Worm (Caenorhabditis elegans) whole organism, late embryonic: Measurements from ENCODE around the gene srw-62.

ENCODE experiments used
- F13H6.1 ChIP-seq: sonication (generic microtip); optimal IDR thresholded peaks from 2 replicates; lab custom pipeline; 2016; ENCODE audit warnings: missing genetic modification characterization, missing compliant biosample characterization
- K02D7.2 ChIP-seq: sonication (generic microtip); optimal IDR thresholded peaks from 2 replicates; lab custom pipeline; 2017; ENCODE audit warnings: mild to moderate bottlenecking, missing genetic modification characterization, missing compliant biosample characterization
- Y22D7AL.16 ChIP-seq: sonication (generic microtip); optimal IDR thresholded peaks from 2 replicates; lab custom pipeline; 2016; ENCODE audit warnings: missing genetic modification characterization, missing compliant biosample characterization
- ahr-1 ChIP-seq: sonication (generic microtip); optimal IDR thresholded peaks from 2 replicates; lab custom pipeline; 2016; ENCODE audit warnings: missing genetic modification characterization, missing compliant biosample characterization
- ceh-14 ChIP-seq: sonication (generic microtip); optimal IDR thresholded peaks from 2 replicates; lab custom pipeline; 2016; ENCODE audit warnings: missing genotype, missing genetic modification characterization, missing compliant biosample characterization
- ceh-18 ChIP-seq: sonication (generic microtip); optimal IDR thresholded peaks from 2 replicates; lab custom pipeline; 2016; ENCODE audit warnings: missing genetic modification characterization, missing compliant biosample characterization
- ceh-19 ChIP-seq: fragments of 200-800 bp; sonication (Bioruptor generic); optimal IDR thresholded peaks from 2 replicates; lab custom pipeline; 2018; ENCODE audit warnings: mild to moderate bottlenecking, missing genetic modification characterization, missing compliant biosample characterization
- ceh-2 ChIP-seq: sonication (generic microtip); optimal IDR thresholded peaks from 2 replicates; lab custom pipeline; 2016; ENCODE audit warnings: missing genotype, missing genetic modification characterization, missing compliant biosample characterization
- ceh-30 ChIP-seq: fragments of 150-350 bp; optimal IDR thresholded peaks from 2 replicates; lab custom pipeline; 2014; ENCODE audit warnings: missing biosample characterization, missing genetic modification characterization
- ceh-31 ChIP-seq: sonication (generic microtip); optimal IDR thresholded peaks from 2 replicates; lab custom pipeline; 2016; ENCODE audit warnings: missing genetic modification characterization, missing compliant biosample characterization
- ceh-48 ChIP-seq: sonication (generic microtip); optimal IDR thresholded peaks from 2 replicates; lab custom pipeline; 2016; ENCODE audit warnings: missing genetic modification characterization, inconsistent platforms, missing compliant biosample characterization
- ceh-9 ChIP-seq: sonication (generic microtip); optimal IDR thresholded peaks from 2 replicates; lab custom pipeline; 2016; ENCODE audit warnings: mild to moderate bottlenecking, missing genetic modification characterization, inconsistent platforms, missing compliant biosample characterization
- elt-2 ChIP-seq: sonication (generic microtip); optimal IDR thresholded peaks from 2 replicates; lab custom pipeline; 2016; ENCODE audit warnings: missing genetic modification reagents, missing genetic modification characterization, missing compliant biosample characterization
- elt-4 ChIP-seq: sonication (generic microtip); optimal IDR thresholded peaks from 2 replicates; lab custom pipeline; 2016; ENCODE audit warnings: missing genetic modification characterization, missing compliant biosample characterization
- fkh-6 ChIP-seq: sonication (generic microtip); optimal IDR thresholded peaks from 2 replicates; lab custom pipeline; 2016; ENCODE audit warnings: missing genetic modification characterization, missing compliant biosample characterization
- gmeb-2 ChIP-seq: sonication (generic microtip); optimal IDR thresholded peaks from 2 replicates; lab custom pipeline; 2016; ENCODE audit warnings: missing genetic modification characterization, inconsistent platforms, missing compliant biosample characterization
- hlh-15 ChIP-seq: sonication (generic microtip); optimal IDR thresholded peaks from 2 replicates; lab custom pipeline; 2016; ENCODE audit warnings: missing genetic modification characterization, missing compliant biosample characterization
- hlh-6 ChIP-seq: sonication (generic microtip); optimal IDR thresholded peaks from 2 replicates; lab custom pipeline; 2016; ENCODE audit warnings: missing genotype, missing genetic modification characterization, missing compliant biosample characterization
- madf-2 ChIP-seq: sonication (generic microtip); optimal IDR thresholded peaks from 2 replicates; lab custom pipeline; 2017; ENCODE audit warnings: missing genetic modification characterization, missing compliant biosample characterization
- nfya-1 ChIP-seq: sonication (generic microtip); optimal IDR thresholded peaks from 2 replicates; lab custom pipeline; 2017; ENCODE audit warnings: missing genetic modification characterization, mild to moderate bottlenecking, missing compliant biosample characterization, antibody characterized with exemption, moderate library complexity
- nhr-11 ChIP-seq: fragments of 150-350 bp; optimal IDR thresholded peaks from 2 replicates; lab custom pipeline; 2014; ENCODE audit warnings: missing biosample characterization, missing genetic modification characterization
- nhr-232 ChIP-seq: sonication (generic microtip); optimal IDR thresholded peaks from 2 replicates; lab custom pipeline; 2016; ENCODE audit warnings: missing genetic modification characterization, missing compliant biosample characterization
- odd-2 ChIP-seq: sonication (generic microtip); optimal IDR thresholded peaks from 2 replicates; lab custom pipeline; 2017; ENCODE audit warnings: antibody characterized with exemption, mild to moderate bottlenecking, missing genetic modification characterization, missing compliant biosample characterization
- pax-1 ChIP-seq: fragments of 150-350 bp; optimal IDR thresholded peaks from 2 replicates; lab custom pipeline; 2014; ENCODE audit warnings: missing biosample characterization, missing genetic modification characterization
- pha-2 ChIP-seq: sonication (generic microtip); optimal IDR thresholded peaks from 2 replicates; lab custom pipeline; 2017; ENCODE audit warnings: mild to moderate bottlenecking, missing genetic modification characterization, missing compliant biosample characterization
- pqm-1 ChIP-seq: sonication (generic microtip); optimal IDR thresholded peaks from 2 replicates; lab custom pipeline; 2016; ENCODE audit warnings: missing genetic modification characterization, missing compliant biosample characterization
- ref-2 ChIP-seq: sonication (generic microtip); optimal IDR thresholded peaks from 2 replicates; lab custom pipeline; 2016; ENCODE audit warnings: missing genetic modification characterization, missing compliant biosample characterization
- sdc-2 ChIP-seq: sonication (generic microtip); optimal IDR thresholded peaks from 2 replicates; lab custom pipeline; 2016; ENCODE audit warnings: missing genotype, missing genetic modification characterization, missing compliant biosample characterization
- sox-2 ChIP-seq: fragments of 200-800 bp; sonication (Bioruptor generic); IDR thresholded peaks from 2 replicates; pipeline ENCODE4 v1.3.6; 2022; ENCODE audit warnings: missing genetic modification reagents, missing genetic modification characterization, missing compliant biosample characterization
- syd-9 ChIP-seq: sonication (generic microtip); optimal IDR thresholded peaks from 2 replicates; lab custom pipeline; 2016; ENCODE audit warnings: mild to moderate bottlenecking, missing genetic modification characterization, moderate library complexity, missing compliant biosample characterization
- tbx-2 ChIP-seq: sonication (generic microtip); optimal IDR thresholded peaks from 2 replicates; lab custom pipeline; 2016; ENCODE audit warnings: missing genetic modification characterization, missing compliant biosample characterization
- tbx-7 ChIP-seq: sonication (generic microtip); optimal IDR thresholded peaks from 2 replicates; lab custom pipeline; 2016; ENCODE audit warnings: missing genotype, missing genetic modification characterization, missing compliant biosample characterization
- ttx-3 ChIP-seq: sonication (generic microtip); optimal IDR thresholded peaks from 2 replicates; lab custom pipeline; 2016; ENCODE audit warnings: missing genetic modification reagents, missing genetic modification characterization, missing compliant biosample characterization
- unc-3 ChIP-seq, 2 experiments: fragments of 200-800 bp in 1 of 2; sonication (Bioruptor generic) in 1 of 2; sonication (generic microtip) in 1 of 2; conservative IDR thresholded peaks in 1 of 2; optimal IDR thresholded peaks in 1 of 2; 2 replicates each; pipeline versions ENCODE4 v1.3.6 to Lab custom; 2016 to 2022; ENCODE audit warnings: missing compliant biosample characterization in 2 of 2, missing genetic modification characterization in 2 of 2, missing genetic modification reagents in 1 of 2
- unc-42 ChIP-seq: sonication (generic microtip); optimal IDR thresholded peaks from 2 replicates; lab custom pipeline; 2016; ENCODE audit warnings: missing genotype, missing genetic modification characterization, missing compliant biosample characterization
- unc-55 ChIP-seq: sonication (generic microtip); optimal IDR thresholded peaks from 2 replicates; lab custom pipeline; 2017; ENCODE audit warnings: missing biosample characterization, missing genetic modification reagents, missing genetic modification characterization
- unc-86 ChIP-seq: sonication (generic microtip); optimal IDR thresholded peaks from 2 replicates; lab custom pipeline; 2016; ENCODE audit warnings: missing genetic modification characterization, missing compliant biosample characterization
- zip-5 ChIP-seq: sonication (generic microtip); optimal IDR thresholded peaks from 2 replicates; lab custom pipeline; 2016; ENCODE audit warnings: missing genetic modification characterization, missing compliant biosample characterization
- ztf-16 ChIP-seq: sonication (generic microtip); optimal IDR thresholded peaks from 2 replicates; lab custom pipeline; 2017; ENCODE audit warnings: missing genetic modification characterization, missing compliant biosample characterization

The srw-62 gene

DNA sequence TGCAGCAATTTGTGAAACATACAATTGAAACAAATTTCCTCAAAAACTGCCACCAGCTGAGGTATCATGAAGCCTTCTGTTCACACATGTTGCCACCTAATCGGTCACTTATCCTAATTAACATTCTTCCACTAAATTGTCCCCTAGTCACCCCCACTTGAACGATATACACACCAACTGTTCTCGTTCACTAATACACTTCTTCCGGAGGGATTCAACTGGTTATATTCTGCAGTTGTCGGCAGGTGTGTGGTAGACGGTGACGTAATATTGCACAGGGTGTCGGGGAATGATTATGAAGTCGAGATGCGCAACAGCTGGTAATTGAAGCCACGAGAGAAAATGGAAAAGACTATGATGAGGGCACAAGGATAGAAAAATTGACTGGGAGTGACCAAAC lies 9.8 kb upstream of the srw-62 start:
- TF ChIP-seq K02D7.2 (tag; lab: Kevin White, UChicago) (no peak), ceh-31 (tag; lab: Kevin White, UChicago) (peak; percentile 23), tbx-7 (tag; lab: Kevin White, UChicago) (no peak), unc-86 (tag; lab: Kevin White, UChicago) (no peak), unc-55 (GFP tag; lab: Kevin White, UChicago) (peak; percentile 15), ceh-14 (tag; lab: Kevin White, UChicago) (no peak), sdc-2 (tag; lab: Kevin White, UChicago) (no peak), syd-9 (no peak), ceh-2 (tag; lab: Kevin White, UChicago) (no peak)
- TF ChIP-seq, all 69 proteins: peak for 2

DNA sequence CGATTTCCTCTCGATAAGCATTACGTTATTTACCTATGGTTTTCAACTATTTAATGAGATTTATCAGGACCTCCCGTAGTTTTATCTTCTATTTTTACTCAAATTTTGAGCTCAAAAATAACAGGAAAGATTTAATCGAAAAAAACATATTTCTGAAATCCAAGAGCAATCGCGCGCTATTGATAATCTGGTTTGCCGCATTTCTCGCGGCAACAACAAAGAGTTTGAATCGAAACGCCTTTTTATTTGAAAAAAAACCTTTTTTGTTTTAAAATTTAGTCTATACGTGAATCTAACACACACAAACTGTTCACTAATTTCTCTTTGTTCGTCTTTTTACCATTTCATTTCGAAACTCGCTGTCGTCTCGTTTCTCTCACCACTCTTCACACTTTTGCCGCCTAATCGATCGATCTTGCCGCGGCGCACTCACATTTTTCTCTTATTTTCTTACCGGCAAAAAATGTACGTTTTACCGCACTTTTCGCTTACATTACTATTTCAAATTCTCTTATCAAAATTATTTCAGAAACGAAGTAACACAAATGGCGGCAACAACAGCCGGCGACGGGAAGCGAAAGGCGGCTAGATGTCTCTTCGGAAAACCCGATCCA lies 8.9 kb upstream of the srw-62 start, which contains the start of gene cki-2:
cki-2 (plus strand) TSS at position 337 of the 614 bp plus-strand sequence.
- no peak for TF ChIP-seq ztf-16 (tag; lab: Kevin White, UChicago)
- TF ChIP-seq ceh-19 = no peak
- TF ChIP-seq unc-42 = peak; percentile 38
- no peak for TF ChIP-seq K02D7.2 (tag; lab: Kevin White, UChicago)
- no peak for TF ChIP-seq unc-86 (tag; lab: Kevin White, UChicago)
- TF ChIP-seq nfya-1 = no peak

DNA sequence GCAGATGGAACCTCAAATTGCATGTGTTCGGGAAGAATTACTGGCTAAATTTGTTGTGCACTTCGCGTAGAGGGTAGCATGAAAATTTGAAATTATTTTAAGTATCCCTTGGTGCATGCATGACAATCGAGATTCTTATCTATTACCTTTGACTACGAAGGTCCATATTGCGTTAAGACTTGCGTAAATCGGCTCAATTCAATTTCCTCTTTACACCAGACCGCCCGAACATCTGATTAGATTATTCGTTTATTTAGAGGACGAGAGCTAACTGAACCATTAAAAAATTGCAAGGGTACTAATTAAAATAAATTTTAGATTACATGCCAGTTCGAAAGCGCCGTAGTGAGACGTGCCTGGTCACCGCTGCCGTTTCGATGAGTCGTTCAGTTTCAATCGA lies 7.6 kb upstream of the srw-62 start:
- TF ChIP-seq elt-4 (tag; lab: Kevin White, UChicago) = no peak
- TF ChIP-seq unc-42 = peak; percentile 68
- TF ChIP-seq elt-2 = peak; percentile 19

DNA sequence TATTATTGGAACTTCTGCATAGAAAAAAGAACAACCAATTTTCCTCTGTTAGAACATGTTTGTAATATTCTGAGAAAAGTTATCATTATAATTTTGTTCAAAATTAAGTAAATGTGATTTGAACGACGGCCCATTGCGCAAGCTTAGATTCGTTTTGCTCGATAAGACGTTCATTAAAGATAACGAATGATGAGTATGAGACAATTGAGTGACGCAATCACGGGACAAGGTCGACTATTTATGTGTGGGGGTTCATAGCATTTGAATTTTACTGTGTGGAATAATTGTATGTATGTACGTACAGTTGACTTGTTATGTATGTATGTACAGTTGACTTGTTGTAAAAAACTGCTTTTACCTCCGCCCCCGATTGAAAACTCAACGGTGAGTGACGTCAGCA lies 5.8 kb upstream of the srw-62 start:
- TF ChIP-seq unc-42 (no peak), elt-2 (peak; percentile 91)

DNA sequence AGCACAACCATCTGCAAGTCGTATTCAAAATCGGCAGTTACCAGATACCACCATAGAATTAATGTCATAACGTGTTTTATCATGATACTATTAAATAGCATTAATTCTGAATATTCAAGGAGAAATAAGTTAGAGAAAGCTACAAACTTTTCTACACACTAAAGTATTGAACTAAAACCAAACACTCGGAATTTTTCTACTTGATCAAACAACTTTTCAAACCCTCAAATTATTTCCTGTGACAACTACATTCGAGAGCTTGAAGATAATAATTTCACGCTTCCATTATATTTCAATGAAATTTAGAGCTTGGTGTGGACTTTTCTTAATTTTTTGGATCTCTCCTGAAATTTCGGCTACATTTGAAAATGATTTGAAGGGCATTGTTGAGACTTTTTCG lies 2.8 kb upstream of the srw-62 start, which contains the start of gene irld-47:
irld-47 (minus strand) TSS at position 101 of the 400 bp plus-strand sequence.
- no peak for TF ChIP-seq madf-2 (tag; lab: Kevin White, UChicago)
- no peak for TF ChIP-seq syd-9
- TF ChIP-seq tbx-7 (tag; lab: Kevin White, UChicago) = no peak
- TF ChIP-seq tbx-2 (tag; lab: Kevin White, UChicago) = no peak
- TF ChIP-seq sox-2 (GFP tag; lab: Robert Waterston, UW) = no peak
- no peak for TF ChIP-seq pqm-1
- no peak for TF ChIP-seq ceh-48 (tag; lab: Kevin White, UChicago)
- no peak for TF ChIP-seq ztf-16 (tag; lab: Kevin White, UChicago)
- TF ChIP-seq zip-5 = no peak
- no peak for TF ChIP-seq pax-1
- no peak for TF ChIP-seq fkh-6 (tag; lab: Kevin White, UChicago)
- no peak for TF ChIP-seq F13H6.1 (tag; lab: Kevin White, UChicago)
- TF ChIP-seq nhr-11 = no peak
- no peak for TF ChIP-seq pha-2 (tag; lab: Kevin White, UChicago)
- TF ChIP-seq hlh-6 (tag; lab: Kevin White, UChicago) = no peak
- TF ChIP-seq ceh-19 = no peak

DNA sequence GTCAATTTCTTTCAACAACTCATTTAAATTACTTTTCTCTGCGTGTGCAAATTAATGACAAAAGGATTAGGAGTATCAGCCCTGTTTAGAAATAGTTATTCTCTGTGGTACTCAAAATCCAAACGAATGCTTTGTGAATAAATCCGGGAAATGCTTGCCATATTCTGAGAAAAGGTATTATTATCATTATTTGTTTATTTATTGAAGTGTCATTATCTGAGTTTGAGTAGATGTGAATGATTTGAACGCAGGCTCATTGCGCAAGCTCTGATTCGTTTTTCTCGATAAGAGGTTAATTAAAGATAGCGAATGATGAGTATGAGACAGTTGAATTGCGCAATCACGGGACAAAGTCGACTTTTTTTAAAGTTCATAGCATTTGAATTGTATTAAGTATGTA lies 2.7 kb downstream of the srw-62 start:
- TF ChIP-seq unc-42 (no peak), elt-2 (peak; percentile 93)

DNA sequence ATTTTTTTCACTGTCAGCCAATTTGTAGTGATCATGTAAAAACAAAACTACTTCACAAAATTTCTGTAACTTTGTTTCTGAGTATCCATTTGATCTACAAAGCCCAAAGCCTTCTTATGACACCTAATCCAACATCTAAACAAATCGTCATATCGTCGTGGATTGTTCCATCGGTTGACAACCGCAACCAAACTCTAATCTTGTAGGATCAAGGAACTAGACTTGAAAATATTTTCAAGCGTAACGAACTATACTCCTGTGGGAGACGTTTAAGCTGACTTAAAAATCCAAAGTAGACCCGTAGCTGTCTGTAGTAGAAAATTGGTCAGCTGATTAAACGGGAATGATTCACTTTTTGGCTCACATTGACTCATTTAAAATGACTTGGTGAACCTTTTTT lies 4.4 kb downstream of the srw-62 start:
- TF ChIP-seq ceh-14 (tag; lab: Kevin White, UChicago) (no peak), ahr-1 (tag; lab: Kevin White, UChicago) (no peak), fkh-6 (tag; lab: Kevin White, UChicago) (no peak), ceh-18 (tag; lab: Kevin White, UChicago) (no peak), pha-2 (tag; lab: Kevin White, UChicago) (no peak), hlh-15 (no peak), odd-2 (tag; lab: Kevin White, UChicago) (no peak), sox-2 (GFP tag; lab: Robert Waterston, UW) (no peak), ceh-30 (tag; lab: Kevin White, UChicago) (no peak), Y22D7AL.16 (tag; lab: Kevin White, UChicago) (no peak), nfya-1 (no peak), zip-5 (no peak), unc-3 (GFP tag; conservative IDR thresholded peaks at IDR 0.05; lab: Robert Waterston, UW) (no peak), unc-3 (tag; optimal IDR thresholded peaks at IDR 0.05; lab: Kevin White, UChicago) (no peak), pqm-1 (no peak), nhr-232 (no peak), unc-42 (no peak), ref-2 (no peak), ceh-9 (no peak), ttx-3 (tag; lab: Kevin White, UChicago) (no peak), gmeb-2 (tag; lab: Kevin White, UChicago) (no peak)
- TF ChIP-seq, all 69 proteins: peak for 0
